Worm (Caenorhabditis elegans) whole organism, L2 larva: Measurements from ENCODE around the gene B0001.4.
A peak's percentile ranks its signal among the peaks of the same experiment; 100 is the strongest.
"Not testable (repeated sequence)": the region's sequence is repeated elsewhere in the genome, so short reads cannot be mapped to it uniquely, and the experiment has no call there.

Experiments
- F13H6.1 ChIP-seq: sonication (generic microtip); optimal IDR thresholded peaks from 2 replicates; lab custom pipeline; 2016; ENCODE audit warnings: missing genetic modification characterization, missing compliant biosample characterization
- R02D3.7 ChIP-seq: fragments of 150-350 bp; optimal IDR thresholded peaks from 2 replicates; lab custom pipeline; 2014; ENCODE audit warnings: missing biosample characterization, missing genetic modification characterization
- ZK546.5 ChIP-seq: sonication (generic microtip); optimal IDR thresholded peaks from 2 replicates; lab custom pipeline; 2017; ENCODE audit warnings: missing biosample characterization, missing genetic modification characterization
- ama-1 ChIP-seq: fragments of 150-350 bp; optimal IDR thresholded peaks from 2 replicates; lab custom pipeline; 2018; ENCODE audit warnings: inconsistent platforms
- ceh-82 ChIP-seq: fragments of 150-350 bp; optimal IDR thresholded peaks from 2 replicates; lab custom pipeline; 2014; ENCODE audit warnings: missing biosample characterization, missing genetic modification characterization
- crh-2 ChIP-seq: sonication (generic microtip); optimal IDR thresholded peaks from 2 replicates; lab custom pipeline; 2017; ENCODE audit warnings: missing biosample characterization, missing genetic modification characterization
- dmd-4 ChIP-seq: sonication (generic microtip); optimal IDR thresholded peaks from 2 replicates; lab custom pipeline; 2017; ENCODE audit warnings: missing biosample characterization, missing genetic modification characterization
- elt-3 ChIP-seq: sonication (generic microtip); optimal IDR thresholded peaks from 2 replicates; lab custom pipeline; 2017; ENCODE audit warnings: missing biosample characterization, missing genetic modification characterization
- fos-1 ChIP-seq: fragments of 150-350 bp; optimal IDR thresholded peaks from 2 replicates; lab custom pipeline; 2014; ENCODE audit warnings: missing biosample characterization, missing genetic modification characterization
- gmeb-1 ChIP-seq: fragments of 150-350 bp; optimal IDR thresholded peaks from 2 replicates; lab custom pipeline; 2014; ENCODE audit warnings: missing biosample characterization, missing genetic modification characterization
- lin-11 ChIP-seq: fragments of 150-350 bp; sonication (generic microtip); optimal IDR thresholded peaks from 2 replicates; lab custom pipeline; 2014; ENCODE audit warnings: missing biosample characterization, missing genetic modification characterization, inconsistent platforms, mixed read lengths
- lin-13 ChIP-seq: fragments of 150-350 bp; optimal IDR thresholded peaks from 2 replicates; lab custom pipeline; 2014; ENCODE audit warnings: missing biosample characterization, missing genetic modification reagents, missing genetic modification characterization
- mab-5 ChIP-seq: fragments of 150-350 bp; optimal IDR thresholded peaks from 2 replicates; lab custom pipeline; 2014; ENCODE audit warnings: missing biosample characterization, missing genetic modification characterization
- mbf-1 ChIP-seq: sonication (generic microtip); optimal IDR thresholded peaks from 2 replicates; lab custom pipeline; 2017; ENCODE audit warnings: missing biosample characterization, missing genetic modification characterization
- nhr-10 ChIP-seq: sonication (generic microtip); optimal IDR thresholded peaks from 2 replicates; lab custom pipeline; 2017; ENCODE audit warnings: missing biosample characterization, missing genetic modification characterization
- nhr-11 ChIP-seq: fragments of 150-350 bp; optimal IDR thresholded peaks from 2 replicates; lab custom pipeline; 2014; ENCODE audit warnings: missing biosample characterization, missing genetic modification characterization
- nhr-12 ChIP-seq: fragments of 150-350 bp; optimal IDR thresholded peaks from 2 replicates; lab custom pipeline; 2014; ENCODE audit warnings: missing biosample characterization, missing genetic modification characterization
- nhr-129 ChIP-seq: fragments of 150-350 bp; optimal IDR thresholded peaks from 2 replicates; lab custom pipeline; 2014; ENCODE audit warnings: missing biosample characterization, missing genetic modification characterization
- nhr-23 ChIP-seq: fragments of 150-350 bp; optimal IDR thresholded peaks from 2 replicates; lab custom pipeline; 2014; ENCODE audit warnings: missing biosample characterization, missing genetic modification reagents, missing genetic modification characterization
- nhr-237 ChIP-seq: fragments of 150-350 bp; optimal IDR thresholded peaks from 2 replicates; lab custom pipeline; 2014; ENCODE audit warnings: missing biosample characterization, missing genetic modification characterization
- nhr-25 ChIP-seq: fragments of 150-350 bp; sonication (generic microtip); optimal IDR thresholded peaks from 3 replicates; lab custom pipeline; 2014; ENCODE audit warnings: missing biosample characterization, missing genetic modification characterization
- nhr-77 ChIP-seq: fragments of 150-350 bp; optimal IDR thresholded peaks from 2 replicates; lab custom pipeline; 2014; ENCODE audit warnings: missing biosample characterization, missing genetic modification characterization
- skn-1 ChIP-seq: sonication (generic microtip); optimal IDR thresholded peaks from 2 replicates; lab custom pipeline; 2017; ENCODE audit warnings: missing biosample characterization, missing genetic modification characterization
- sma-3 ChIP-seq: sonication (generic microtip); optimal IDR thresholded peaks from 2 replicates; lab custom pipeline; 2016; ENCODE audit warnings: missing genetic modification reagents, missing genetic modification characterization, missing compliant biosample characterization
- snpc-4 ChIP-seq: fragments of 150-350 bp; optimal IDR thresholded peaks from 2 replicates; lab custom pipeline; 2014; ENCODE audit warnings: missing biosample characterization, missing genetic modification characterization
- unc-62 ChIP-seq: fragments of 150-350 bp; optimal IDR thresholded peaks from 2 replicates; lab custom pipeline; 2014; ENCODE audit warnings: missing biosample characterization, missing genetic modification reagents, missing genetic modification characterization
- zag-1 ChIP-seq: fragments of 150-350 bp; optimal IDR thresholded peaks from 2 replicates; lab custom pipeline; 2014; ENCODE audit warnings: missing biosample characterization, missing genetic modification characterization
- ztf-1 ChIP-seq: fragments of 200-800 bp; sonication (Bioruptor generic); conservative IDR thresholded peaks from 2 replicates; pipeline ENCODE4 v1.3.6; 2022; ENCODE audit warnings: missing genetic modification characterization, missing compliant biosample characterization
- ztf-4 ChIP-seq: fragments of 150-350 bp; optimal IDR thresholded peaks from 2 replicates; lab custom pipeline; 2014; ENCODE audit warnings: missing biosample characterization, missing genetic modification characterization

The B0001.4 gene

DNA sequence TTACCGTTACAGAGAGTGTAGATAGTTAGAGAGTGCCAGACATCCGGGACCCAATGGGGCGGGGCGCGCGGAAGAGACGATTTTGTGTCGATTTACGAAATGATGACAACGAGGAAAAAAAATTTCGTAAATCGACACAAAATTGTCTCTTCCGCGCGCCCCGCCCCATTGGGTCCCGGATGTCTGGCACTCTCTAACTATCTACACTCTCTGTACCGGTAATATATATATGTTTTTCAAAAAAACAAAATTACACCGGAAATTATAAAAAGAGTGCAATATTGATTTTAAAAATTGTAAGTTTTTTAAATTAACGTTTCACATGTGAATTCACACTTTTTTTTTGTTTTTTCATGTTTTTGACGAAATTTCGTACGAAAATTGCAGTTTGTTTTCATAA is at the start of gene B0001.4:
Gene B0001.4, minus strand, starts transcription at position 101 of the 400 bp plus-strand sequence.
- not testable (repeated sequence) for TF ChIP-seq mbf-1 (tag; lab: Kevin White, UChicago); ama-1 (lab: Kevin White, UChicago); nhr-77 (tag; lab: Kevin White, UChicago)
- TF ChIP-seq, all 48 proteins: peak for 0; not testable (repeated sequence) for 48

DNA sequence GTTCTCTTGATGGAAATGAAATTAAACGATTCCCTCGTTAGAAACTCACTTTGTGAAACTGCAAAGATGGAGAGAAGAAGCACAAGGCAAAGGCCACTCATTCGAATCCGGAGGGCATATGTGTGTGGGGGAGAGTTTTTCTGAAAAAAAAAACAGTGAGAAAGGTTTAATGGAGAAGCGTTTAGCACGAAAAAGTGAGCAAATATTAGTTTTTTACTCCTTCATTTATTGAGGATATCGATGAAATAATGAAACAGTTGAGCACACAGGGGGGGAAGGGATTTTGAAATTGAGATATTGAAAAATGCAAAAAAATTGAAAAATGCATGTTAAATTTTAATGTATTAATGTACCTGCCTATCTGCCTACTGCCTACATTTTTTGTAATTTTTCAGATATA is 40.2 kb upstream of the B0001.4 start, which contains the start of gene nlr-1:
Gene nlr-1, minus strand, starts transcription at position 101 of the 400 bp plus-strand sequence.
- TF ChIP-seq F13H6.1 (tag; lab: Kevin White, UChicago); lin-13; zag-1 (tag; lab: Kevin White, UChicago): not testable (repeated sequence)

DNA sequence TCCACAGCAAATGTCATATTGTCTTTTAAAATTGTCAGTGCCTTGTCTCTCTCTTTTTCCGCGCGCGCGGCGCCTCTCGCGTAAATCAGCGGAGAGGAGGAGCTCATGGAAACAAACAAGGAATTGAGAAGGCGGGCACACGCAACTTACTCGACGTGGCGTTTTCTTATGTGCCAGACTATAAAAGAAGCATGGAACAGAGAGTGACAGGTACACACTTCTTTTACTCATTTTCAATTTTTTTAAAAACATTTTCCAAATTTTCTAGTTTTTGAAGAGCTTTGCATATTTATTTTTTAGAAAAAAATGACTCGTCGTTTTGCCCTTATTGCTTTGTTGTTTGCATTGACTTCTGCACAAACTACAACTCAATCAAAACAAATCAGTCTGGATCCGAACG is 30.0 kb upstream of the B0001.4 start, which contains the start of gene F20B10.3:
Gene F20B10.3, plus strand, starts transcription at position 301 of the 400 bp plus-strand sequence.
- no peak for TF ChIP-seq sma-3 (GFP tag; lab: Kevin White, UChicago)
- no peak for TF ChIP-seq crh-2
- no peak for TF ChIP-seq nhr-25
- no peak for TF ChIP-seq ztf-1 (GFP tag; lab: Robert Waterston, UW)
- no peak for TF ChIP-seq nhr-129 (tag; lab: Kevin White, UChicago)
- TF ChIP-seq ztf-4 (tag; lab: Kevin White, UChicago), result no peak
- TF ChIP-seq nhr-237 (tag; lab: Kevin White, UChicago), result no peak
- no peak for TF ChIP-seq nhr-12 (tag; lab: Kevin White, UChicago)
- no peak for TF ChIP-seq dmd-4

DNA sequence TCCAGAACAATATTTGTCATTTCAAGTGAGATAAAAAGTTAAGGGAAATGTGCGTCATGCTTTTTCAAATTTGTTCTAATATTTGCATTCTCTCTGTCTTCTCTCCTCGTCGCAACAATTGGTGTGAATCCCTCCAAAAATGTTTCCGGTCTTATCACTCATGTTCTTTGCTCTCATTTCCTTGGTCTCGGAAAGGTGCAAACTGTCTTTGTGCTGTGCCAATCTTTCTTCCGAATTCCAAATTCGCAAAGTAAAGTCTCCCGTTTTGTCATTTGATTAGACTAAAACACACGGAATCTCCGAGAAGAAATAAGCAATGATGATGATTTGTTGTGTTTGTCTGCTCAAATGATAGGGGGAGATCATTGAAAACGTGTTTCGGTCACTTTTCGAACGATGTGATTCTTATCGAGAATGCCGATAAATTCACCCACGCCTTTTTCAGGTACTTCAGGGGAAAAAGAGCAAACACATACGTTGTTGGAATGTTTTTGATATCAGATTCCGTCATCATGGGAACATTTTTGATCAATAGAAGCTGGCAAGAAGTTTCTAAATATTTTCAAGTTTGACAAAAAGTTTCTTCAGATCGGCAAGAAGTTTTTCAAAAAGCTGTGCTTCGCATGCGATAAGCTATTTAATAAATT is 27.6 kb upstream of the B0001.4 start:
- TF ChIP-seq nhr-129 (tag; lab: Kevin White, UChicago), result peak; percentile 50
- no peak for TF ChIP-seq crh-2

ce11 chrIV:12162732-12163131 is 24.7 kb upstream of the B0001.4 start:
- no peak for TF ChIP-seq fos-1
- TF ChIP-seq nhr-25, result no peak
- no peak for TF ChIP-seq ceh-82 (tag; lab: Kevin White, UChicago)
- no peak for TF ChIP-seq gmeb-1 (tag; lab: Kevin White, UChicago)
- no peak for TF ChIP-seq nhr-11 (tag; lab: Kevin White, UChicago)
- no peak for TF ChIP-seq snpc-4 (tag; lab: Kevin White, UChicago)
- TF ChIP-seq nhr-23 (tag; lab: Kevin White, UChicago), result no peak
- TF ChIP-seq nhr-12 (tag; lab: Kevin White, UChicago), result no peak
- no peak for TF ChIP-seq lin-13
- no peak for TF ChIP-seq R02D3.7 (tag; lab: Kevin White, UChicago)
- no peak for TF ChIP-seq skn-1 (tag; lab: Kevin White, UChicago)

- TF ChIP-seq lin-11 (no peak), nhr-25 (no peak), unc-62 (GFP tag; lab: Kevin White, UChicago) (no peak), ztf-1 (GFP tag; lab: Robert Waterston, UW) (no peak), F13H6.1 (tag; lab: Kevin White, UChicago) (no peak), ceh-82 (tag; lab: Kevin White, UChicago) (no peak), snpc-4 (tag; lab: Kevin White, UChicago) (no peak), ZK546.5 (no peak), mab-5 (tag; lab: Kevin White, UChicago) (no peak)
Measured at ce11 chrIV:12160421-12160820, 22.4 kb upstream of the B0001.4 start.

DNA sequence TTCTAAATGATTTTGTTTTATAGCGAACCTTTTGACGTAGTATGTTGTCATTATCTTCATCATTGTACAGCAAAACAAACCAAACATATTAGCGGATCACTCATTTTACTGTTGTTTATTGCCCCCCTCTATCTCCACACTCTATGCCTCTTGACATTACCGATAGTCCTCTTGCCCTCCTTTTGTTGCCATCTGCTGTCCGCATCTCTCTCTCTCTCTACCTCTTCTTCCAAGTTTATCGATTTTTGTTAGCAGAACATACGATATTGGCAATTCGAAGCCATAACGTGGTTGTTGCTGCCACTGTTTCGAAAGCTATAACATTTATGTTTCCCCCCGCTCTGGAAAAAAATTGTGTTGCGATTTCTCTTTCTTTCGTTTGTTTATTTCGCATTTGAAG is 19.9 kb upstream of the B0001.4 start:
- no peak for TF ChIP-seq elt-3 (tag; lab: Kevin White, UChicago)
- TF ChIP-seq nhr-10 (tag; lab: Kevin White, UChicago), result no peak
- TF ChIP-seq R02D3.7 (tag; lab: Kevin White, UChicago), result no peak
- peak; percentile 62 for TF ChIP-seq nhr-129 (tag; lab: Kevin White, UChicago)
